Worm (Caenorhabditis elegans) whole organism, midembryonic: Measurements from ENCODE around the gene mks-2.

ENCODE experiments used
- T22C8.4 ChIP-seq: fragments of 200-800 bp; sonication (Bioruptor generic); IDR thresholded peaks from 2 replicates; pipeline ENCODE4 v1.3.6; 2022; ENCODE audit warnings: missing genetic modification characterization, missing compliant biosample characterization
- cog-1 ChIP-seq: sonication (generic microtip); optimal IDR thresholded peaks from 2 replicates; lab custom pipeline; 2016; ENCODE audit warnings: missing genetic modification characterization, missing compliant biosample characterization
- flt-1 ChIP-seq: fragments of 200-800 bp; sonication (Bioruptor generic); IDR thresholded peaks from 2 replicates; pipeline ENCODE4 v1.3.6; 2022; ENCODE audit warnings: missing genetic modification characterization, missing compliant biosample characterization
- klf-2 ChIP-seq: fragments of 200-800 bp; sonication (Bioruptor generic); conservative IDR thresholded peaks from 2 replicates; pipeline ENCODE4 v1.3.6; 2022; ENCODE audit warnings: missing genetic modification reagents, missing genetic modification characterization, missing compliant biosample characterization
- med-1 ChIP-seq: sonication (generic microtip); optimal IDR thresholded peaks from 2 replicates; lab custom pipeline; 2017; ENCODE audit warnings: missing genetic modification characterization, mild to moderate bottlenecking, missing compliant biosample characterization, antibody characterized with exemption, missing genetic modification reagents; ENCODE audit not compliant: insufficient read depth
- ref-1 ChIP-seq: fragments of 200-800 bp; sonication (Bioruptor generic); conservative IDR thresholded peaks from 2 replicates; pipeline ENCODE4 v1.3.6; 2022; ENCODE audit warnings: missing genetic modification reagents, missing genetic modification characterization, missing compliant biosample characterization
- tab-1 ChIP-seq: fragments of 200-800 bp; sonication (Bioruptor generic); IDR thresholded peaks from 2 replicates; pipeline ENCODE4 v1.3.6; 2022; ENCODE audit warnings: missing genetic modification characterization, missing compliant biosample characterization
- ztf-23 ChIP-seq: fragments of 200-800 bp; sonication (Bioruptor generic); IDR thresholded peaks from 2 replicates; pipeline ENCODE4 v1.3.6; 2022; ENCODE audit warnings: missing genetic modification reagents, missing genetic modification characterization, missing compliant biosample characterization
- ztf-29 ChIP-seq: fragments of 200-800 bp; sonication (Bioruptor generic); IDR thresholded peaks from 2 replicates; pipeline ENCODE4 v1.3.6; 2022; ENCODE audit warnings: missing genetic modification reagents, missing genetic modification characterization, missing compliant biosample characterization

The mks-2 gene

DNA sequence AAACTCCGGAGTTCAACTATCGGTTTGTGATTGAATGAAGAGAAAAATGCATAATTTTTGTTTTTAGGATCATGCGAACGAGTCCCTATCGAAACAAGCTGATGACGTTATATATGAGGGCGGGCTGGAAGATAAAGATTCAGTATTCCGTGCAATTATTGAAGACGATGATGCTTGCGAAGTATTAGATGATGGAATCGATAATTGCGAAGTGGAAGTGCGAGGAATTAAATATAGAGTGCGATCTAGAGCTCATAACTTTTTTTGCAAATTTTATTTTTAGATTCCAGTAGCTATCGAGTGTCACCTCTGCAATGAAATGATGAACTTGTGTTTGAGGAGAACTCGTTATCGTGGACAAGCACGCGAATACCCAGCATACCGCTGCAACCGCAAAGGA lies 20.2 kb downstream of the mks-2 start:
- no peak for TF ChIP-seq T22C8.4 (GFP tag; lab: Robert Waterston, UW)
- no peak for TF ChIP-seq tab-1 (GFP tag; lab: Robert Waterston, UW)
- TF ChIP-seq ztf-29 (GFP tag; lab: Robert Waterston, UW): no peak
- no peak for TF ChIP-seq flt-1 (GFP tag; lab: Robert Waterston, UW)
- no peak for TF ChIP-seq ztf-23 (GFP tag; lab: Robert Waterston, UW)
- TF ChIP-seq ref-1 (GFP tag; lab: Robert Waterston, UW): no peak
- no peak for TF ChIP-seq cog-1 (tag; lab: Kevin White, UChicago)
- TF ChIP-seq klf-2: no peak

DNA sequence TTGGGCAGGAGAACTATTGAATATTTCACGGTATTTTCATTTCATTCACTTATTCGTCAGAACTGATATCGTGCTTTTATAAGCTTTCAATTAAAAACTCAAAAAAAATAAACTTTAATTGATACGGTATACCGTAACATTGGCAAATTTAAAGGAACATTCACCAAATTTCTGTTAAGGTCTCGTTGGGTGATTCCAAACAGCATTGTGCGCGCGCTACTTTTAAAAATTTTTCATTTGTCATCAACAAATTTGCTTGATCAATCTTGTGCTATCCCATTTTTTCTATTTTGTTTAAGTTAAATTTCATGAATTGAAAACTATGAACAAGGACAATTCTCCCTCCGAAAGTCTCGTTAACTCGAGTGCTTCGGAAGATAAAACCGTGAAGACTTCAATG lies 20.8 kb downstream of the mks-2 start, which contains the start of gene szy-4:
Gene szy-4, plus strand, starts transcription at position 229 of the 400 bp plus-strand sequence.
- TF ChIP-seq cog-1 (tag; lab: Kevin White, UChicago): no peak

DNA sequence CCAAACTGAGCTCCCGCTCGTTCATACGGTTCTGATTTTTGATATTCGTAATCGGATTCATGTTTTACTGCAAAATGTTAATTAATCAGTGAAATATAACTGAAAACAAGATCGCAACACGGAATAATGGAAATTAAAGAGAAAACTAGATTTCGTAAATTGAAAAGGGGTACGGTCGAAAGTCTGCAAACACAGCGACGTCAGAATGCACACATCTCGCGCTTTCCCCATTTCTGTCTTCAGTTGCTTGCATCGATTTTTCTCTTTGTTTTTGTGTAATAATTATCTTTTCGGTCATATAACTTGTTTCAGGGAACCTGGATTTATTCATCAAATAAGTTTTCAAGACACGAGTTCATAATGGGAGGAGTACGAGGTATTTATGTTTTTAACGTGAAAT lies 22.4 kb downstream of the mks-2 start, which contains the start of the genes rbmx-2 and C30B5.2:
Gene rbmx-2, minus strand, starts transcription at position 74 of the 400 bp plus-strand sequence.
Gene C30B5.2, plus strand, starts transcription at position 306 of the 400 bp plus-strand sequence.
- TF ChIP-seq ztf-23 (GFP tag; lab: Robert Waterston, UW) (peak; percentile 36; the same call in 1 of the 2 replicates), T22C8.4 (GFP tag; lab: Robert Waterston, UW) (peak; percentile 62), ref-1 (GFP tag; lab: Robert Waterston, UW) (no peak)

DNA sequence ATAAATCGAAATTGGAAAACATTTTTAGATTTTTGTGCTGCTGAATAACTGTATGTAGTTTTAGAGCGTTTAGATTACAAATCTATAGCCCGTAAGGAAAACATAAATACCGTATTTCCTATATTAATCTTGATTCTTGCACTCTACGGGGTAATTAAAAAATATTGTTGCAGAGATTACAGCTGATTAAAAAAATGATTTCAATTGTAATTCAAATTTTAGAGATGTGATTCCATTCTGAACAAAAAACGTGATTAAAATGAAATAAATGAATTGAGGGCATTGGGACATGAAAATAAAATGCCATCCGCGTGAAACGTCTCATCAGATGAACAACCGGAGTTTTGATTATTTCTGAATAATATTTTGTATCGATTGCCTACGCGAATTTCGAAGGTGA lies 26.8 kb downstream of the mks-2 start, which contains the start of gene cpb-2:
Gene cpb-2, plus strand, starts transcription at position 301 of the 400 bp plus-strand sequence.
- TF ChIP-seq cog-1 (tag; lab: Kevin White, UChicago) (no peak), med-1 (GFP tag; lab: Kevin White, UChicago) (no peak), ztf-29 (GFP tag; lab: Robert Waterston, UW) (no peak), T22C8.4 (GFP tag; lab: Robert Waterston, UW) (no peak), ref-1 (GFP tag; lab: Robert Waterston, UW) (no peak)

DNA sequence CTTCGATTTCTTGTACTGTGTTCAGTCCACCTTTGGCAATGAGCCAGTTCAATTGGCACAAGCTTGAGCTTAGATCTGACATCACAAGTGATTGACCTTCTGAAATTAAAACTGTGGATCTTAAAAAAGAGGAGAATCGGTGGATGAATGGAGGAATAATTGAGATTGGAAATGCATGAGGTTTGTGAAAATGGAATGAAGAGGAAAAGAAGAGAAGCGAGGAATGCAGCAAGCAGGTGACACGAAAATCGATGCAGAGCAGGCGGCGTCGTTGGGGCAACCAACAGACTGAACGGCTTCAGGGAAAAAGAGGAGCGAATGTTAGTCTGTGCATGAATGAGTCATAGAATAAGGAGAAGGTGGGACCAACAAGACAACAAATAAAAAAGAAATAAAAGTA lies 28.0 kb downstream of the mks-2 start, which contains the start of gene fkh-8:
Gene fkh-8, minus strand, starts transcription at position 101 of the 400 bp plus-strand sequence.
- no peak for TF ChIP-seq ztf-29 (GFP tag; lab: Robert Waterston, UW)
- no peak for TF ChIP-seq klf-2
- TF ChIP-seq ref-1 (GFP tag; lab: Robert Waterston, UW): no peak
- no peak for TF ChIP-seq cog-1 (tag; lab: Kevin White, UChicago)
- TF ChIP-seq flt-1 (GFP tag; lab: Robert Waterston, UW): no peak
- no peak for TF ChIP-seq ztf-23 (GFP tag; lab: Robert Waterston, UW)
- TF ChIP-seq med-1 (GFP tag; lab: Kevin White, UChicago): no peak
- no peak for TF ChIP-seq tab-1 (GFP tag; lab: Robert Waterston, UW)

DNA sequence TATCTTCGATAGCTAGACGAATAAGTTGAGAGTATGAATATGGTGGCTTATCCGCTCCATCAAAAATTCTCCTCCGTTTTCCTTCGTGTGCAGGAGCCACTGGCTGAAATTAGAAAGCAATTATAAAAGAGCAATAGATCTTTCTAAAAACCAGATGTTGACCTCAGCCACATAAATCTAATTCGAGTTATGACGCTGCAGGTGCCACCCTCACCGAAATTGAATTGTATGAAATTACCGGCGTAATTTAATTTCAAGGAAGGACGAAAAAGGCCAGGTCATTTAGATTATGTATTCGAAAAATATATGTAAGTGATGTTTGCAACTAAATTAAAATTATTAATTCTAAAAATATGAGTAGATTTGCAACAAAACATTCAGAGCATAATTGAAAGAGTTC lies 28.5 kb downstream of the mks-2 start:
- TF ChIP-seq flt-1 (GFP tag; lab: Robert Waterston, UW): no peak
- TF ChIP-seq tab-1 (GFP tag; lab: Robert Waterston, UW): no peak
- no peak for TF ChIP-seq cog-1 (tag; lab: Kevin White, UChicago)
- TF ChIP-seq ref-1 (GFP tag; lab: Robert Waterston, UW): no peak
- TF ChIP-seq klf-2: no peak
- TF ChIP-seq T22C8.4 (GFP tag; lab: Robert Waterston, UW): no peak
- TF ChIP-seq med-1 (GFP tag; lab: Kevin White, UChicago): no peak
- TF ChIP-seq ztf-23 (GFP tag; lab: Robert Waterston, UW): no peak
- no peak for TF ChIP-seq ztf-29 (GFP tag; lab: Robert Waterston, UW)

DNA sequence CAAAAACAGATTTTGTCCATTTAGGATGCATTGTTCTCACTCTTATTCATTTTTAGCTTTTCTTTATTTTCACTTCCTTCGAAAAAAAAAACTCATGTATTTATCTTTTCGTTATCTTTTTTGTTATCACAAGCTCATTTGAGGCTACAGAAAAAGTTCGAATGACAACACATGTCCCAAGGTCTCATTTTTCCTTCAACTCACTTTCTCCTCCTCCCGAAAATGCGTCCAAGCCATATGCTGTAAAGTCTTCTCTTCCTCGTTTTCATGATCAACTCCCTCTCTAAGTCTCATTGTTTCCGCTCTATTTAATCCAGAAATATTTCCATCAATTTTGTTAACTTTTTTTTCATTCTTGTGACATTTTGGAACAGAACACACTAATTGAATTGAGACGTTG lies 37.9 kb downstream of the mks-2 start:
- TF ChIP-seq ztf-23 (GFP tag; lab: Robert Waterston, UW) (no peak), T22C8.4 (GFP tag; lab: Robert Waterston, UW) (no peak), tab-1 (GFP tag; lab: Robert Waterston, UW) (no peak), cog-1 (tag; lab: Kevin White, UChicago) (no peak), ref-1 (GFP tag; lab: Robert Waterston, UW) (no peak), ztf-29 (GFP tag; lab: Robert Waterston, UW) (no peak), klf-2 (no peak)

DNA sequence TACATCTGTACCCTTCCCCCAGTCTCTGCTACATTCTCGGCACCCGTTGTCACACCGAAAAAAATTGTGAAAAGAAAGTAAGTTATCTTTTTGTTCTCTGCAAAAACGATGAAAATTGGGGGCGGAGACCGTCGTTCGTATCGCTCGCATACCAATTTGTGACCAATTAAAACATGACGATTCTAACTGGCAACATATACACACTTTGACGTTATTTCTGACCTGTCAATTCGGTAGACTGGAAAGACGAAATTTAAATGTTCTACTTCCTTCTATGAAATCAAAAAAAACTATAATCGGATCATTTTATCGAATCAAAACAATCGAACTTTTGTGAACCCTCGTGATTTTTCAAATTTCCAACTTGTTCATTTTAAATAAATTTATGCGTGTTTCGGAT lies 38.7 kb downstream of the mks-2 start:
- TF ChIP-seq tab-1 (GFP tag; lab: Robert Waterston, UW): no peak
- TF ChIP-seq ref-1 (GFP tag; lab: Robert Waterston, UW): no peak
- TF ChIP-seq flt-1 (GFP tag; lab: Robert Waterston, UW): no peak
- no peak for TF ChIP-seq ztf-23 (GFP tag; lab: Robert Waterston, UW)
- TF ChIP-seq cog-1 (tag; lab: Kevin White, UChicago): no peak
- no peak for TF ChIP-seq T22C8.4 (GFP tag; lab: Robert Waterston, UW)
- no peak for TF ChIP-seq med-1 (GFP tag; lab: Kevin White, UChicago)
- TF ChIP-seq ztf-29 (GFP tag; lab: Robert Waterston, UW): no peak
- no peak for TF ChIP-seq klf-2

DNA sequence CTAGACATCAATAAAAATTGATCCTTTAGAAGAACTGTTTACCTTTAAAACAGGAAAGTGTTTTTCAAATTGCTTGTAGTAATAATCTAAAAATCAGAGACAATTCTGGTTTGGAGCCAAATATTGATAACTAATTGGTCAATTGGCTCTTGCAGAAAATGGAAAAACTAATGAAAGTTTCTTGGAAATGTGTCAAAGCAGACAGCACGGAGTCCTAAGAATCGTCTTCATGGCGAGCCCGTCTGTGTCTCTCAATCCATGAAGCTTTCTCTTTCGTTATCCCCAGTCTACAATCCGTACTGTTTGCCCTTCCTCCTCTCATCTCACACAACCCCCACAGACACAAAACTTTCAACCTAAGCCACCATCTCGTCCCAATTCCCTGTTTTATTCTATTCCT lies 39.7 kb downstream of the mks-2 start, which contains the start of gene F40H3.1:
Gene F40H3.1, plus strand, starts transcription at position 301 of the 400 bp plus-strand sequence.
- TF ChIP-seq T22C8.4 (GFP tag; lab: Robert Waterston, UW) (no peak), ztf-29 (GFP tag; lab: Robert Waterston, UW) (no peak), flt-1 (GFP tag; lab: Robert Waterston, UW) (no peak), med-1 (GFP tag; lab: Kevin White, UChicago) (no peak)

DNA sequence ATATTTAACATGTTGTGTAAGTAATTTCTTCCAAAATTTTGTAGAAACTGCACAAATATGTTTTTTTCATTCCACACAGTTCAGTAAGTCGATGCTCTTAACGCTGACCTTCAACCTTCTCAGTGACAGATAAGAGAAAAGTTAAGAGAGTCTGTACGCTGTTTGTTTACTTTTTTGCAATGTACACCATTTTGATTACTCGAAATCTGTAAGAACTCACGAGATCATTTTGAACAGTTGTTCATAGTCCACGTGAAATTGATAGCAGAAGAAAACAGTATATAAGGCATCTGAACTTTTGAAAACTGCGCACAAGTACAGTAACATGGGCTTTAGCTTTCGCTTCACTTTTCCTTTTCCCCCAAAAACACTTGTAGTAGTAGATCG lies 40.5 kb downstream of the mks-2 start:
- TF ChIP-seq flt-1 (GFP tag; lab: Robert Waterston, UW): no peak
- TF ChIP-seq cog-1 (tag; lab: Kevin White, UChicago): no peak
- TF ChIP-seq med-1 (GFP tag; lab: Kevin White, UChicago): no peak
- TF ChIP-seq ztf-29 (GFP tag; lab: Robert Waterston, UW): no peak
- TF ChIP-seq klf-2: no peak
- no peak for TF ChIP-seq tab-1 (GFP tag; lab: Robert Waterston, UW)
- TF ChIP-seq ref-1 (GFP tag; lab: Robert Waterston, UW): no peak
- TF ChIP-seq ztf-23 (GFP tag; lab: Robert Waterston, UW): no peak
- TF ChIP-seq T22C8.4 (GFP tag; lab: Robert Waterston, UW): no peak
